Worm (Caenorhabditis elegans): Measurements from ENCODE around the gene dhs-27.

Gene dhs-27

DNA sequence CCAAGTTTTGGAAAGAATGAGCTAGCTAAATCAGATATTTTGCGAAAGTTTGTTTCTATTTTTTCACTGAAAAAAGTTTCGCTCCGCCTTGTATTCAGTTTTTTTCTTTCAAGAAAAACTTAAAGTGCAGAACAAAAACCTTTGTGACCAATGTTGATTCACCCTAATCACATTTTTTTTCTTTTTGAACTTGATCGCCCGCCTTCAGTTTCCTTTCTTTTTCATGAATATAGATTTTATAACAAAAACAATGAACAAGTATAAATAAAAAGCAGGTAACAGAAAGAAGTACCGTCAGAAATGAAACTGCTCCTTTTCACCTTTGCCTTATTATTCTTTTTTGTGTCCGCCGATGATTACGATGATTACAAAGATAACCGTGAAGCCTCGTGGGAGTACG is 29.0 kb upstream of the dhs-27 start, which contains the start of gene ZK813.2:
Gene ZK813.2, plus strand, starts transcription at position 301 of the 400 bp plus-strand sequence.
- no peak for TF ChIP-seq K02D7.2 (tag; optimal IDR thresholded peaks at IDR 0.05)
- no peak for TF ChIP-seq ceh-18 (tag; optimal IDR thresholded peaks at IDR 0.05)
- TF ChIP-seq ceh-45 (GFP tag; IDR thresholded peaks at IDR 0.05), result no peak
- TF ChIP-seq dve-1 (tag; optimal IDR thresholded peaks at IDR 0.05), result no peak
- TF ChIP-seq ceh-2 (tag; optimal IDR thresholded peaks at IDR 0.05), result no peak
- no peak for TF ChIP-seq ceh-34 (tag; optimal IDR thresholded peaks at IDR 0.05)
- no peak for TF ChIP-seq che-1 (tag; optimal IDR thresholded peaks at IDR 0.05)
- no peak for TF ChIP-seq ztf-16 (tag; optimal IDR thresholded peaks at IDR 0.05)
- TF ChIP-seq odd-2 (tag; optimal IDR thresholded peaks at IDR 0.05), result no peak
- TF ChIP-seq F13H6.1 (tag; optimal IDR thresholded peaks at IDR 0.05), result no peak
- no peak for TF ChIP-seq ttx-3 (tag; optimal IDR thresholded peaks at IDR 0.05)
- no peak for TF ChIP-seq rnt-1 (tag; optimal IDR thresholded peaks at IDR 0.05)
- no peak for TF ChIP-seq sox-2 (GFP tag; IDR thresholded peaks at IDR 0.05)

DNA sequence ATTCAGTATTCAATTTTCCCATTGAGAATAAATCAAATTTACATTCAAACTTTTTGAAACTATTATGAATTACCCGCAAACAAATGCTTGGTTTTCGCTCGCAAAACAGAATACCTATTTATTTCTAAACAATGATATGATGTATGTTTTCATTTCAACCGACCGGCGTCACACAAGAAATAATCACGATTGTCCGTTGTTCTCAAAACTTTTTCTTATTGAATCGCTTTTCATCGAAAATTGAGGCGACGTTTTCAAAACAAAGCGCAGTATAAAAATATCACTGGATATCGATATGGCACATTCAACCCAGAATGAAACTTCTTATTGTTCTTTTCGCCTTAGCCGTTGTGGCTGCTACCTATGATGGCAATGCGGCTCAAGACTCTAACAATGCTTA is 27.0 kb upstream of the dhs-27 start, which contains the start of gene ZK813.3:
Gene ZK813.3, plus strand, starts transcription at position 301 of the 400 bp plus-strand sequence.
- TF ChIP-seq ref-2 (tag; optimal IDR thresholded peaks at IDR 0.05), result no peak
- TF ChIP-seq fkh-6 (tag; optimal IDR thresholded peaks at IDR 0.05), result no peak
- TF ChIP-seq unc-3 (GFP tag; conservative IDR thresholded peaks at IDR 0.05), result no peak
- TF ChIP-seq unc-3 (tag; optimal IDR thresholded peaks at IDR 0.05), result no peak
- TF ChIP-seq pha-4 (tag; optimal IDR thresholded peaks at IDR 0.05), result no peak
- no peak for TF ChIP-seq ceh-18 (tag; optimal IDR thresholded peaks at IDR 0.05)
- no peak for TF ChIP-seq ceh-45 (GFP tag; IDR thresholded peaks at IDR 0.05)
- no peak for TF ChIP-seq eyg-1 (tag; optimal IDR thresholded peaks at IDR 0.05)
- no peak for TF ChIP-seq sdc-2 (tag; optimal IDR thresholded peaks at IDR 0.05)
- no peak for TF ChIP-seq unc-55 (GFP tag; optimal IDR thresholded peaks at IDR 0.05)
- TF ChIP-seq ceh-2 (tag; optimal IDR thresholded peaks at IDR 0.05), result no peak
- no peak for TF ChIP-seq ceh-6 (GFP tag; optimal IDR thresholded peaks at IDR 0.05)
- TF ChIP-seq ceh-9 (tag; optimal IDR thresholded peaks at IDR 0.05), result no peak
- TF ChIP-seq nhr-11 (tag; optimal IDR thresholded peaks at IDR 0.05), result no peak
- no peak for TF ChIP-seq dmd-4 (tag; optimal IDR thresholded peaks at IDR 0.05; ENCODE audit: borderline replicate concordance)
- no peak for TF ChIP-seq ahr-1 (tag; optimal IDR thresholded peaks at IDR 0.05)

ce11 chrX:3440308-3440707 is 25.8 kb upstream of the dhs-27 start:
- TF ChIP-seq zip-5 (tag; optimal IDR thresholded peaks at IDR 0.05) (no peak), unc-55 (GFP tag; optimal IDR thresholded peaks at IDR 0.05) (peak; percentile 55), rnt-1 (tag; optimal IDR thresholded peaks at IDR 0.05) (peak; percentile 6)

ce11 chrX:3439823-3440222 is 25.3 kb upstream of the dhs-27 start:
- no peak for TF ChIP-seq ttx-3 (tag; optimal IDR thresholded peaks at IDR 0.05)

ce11 chrX:3430020-3430419 is 15.5 kb upstream of the dhs-27 start, which contains the start of gene ZK813.4:
ZK813.4 (minus strand) TSS chrX:3430120.
- no peak for TF ChIP-seq gmeb-2 (tag; optimal IDR thresholded peaks at IDR 0.05)
- TF ChIP-seq F13H6.1 (tag; optimal IDR thresholded peaks at IDR 0.05), result no peak
- no peak for TF ChIP-seq ztf-16 (tag; optimal IDR thresholded peaks at IDR 0.05)
- TF ChIP-seq nfya-1 (tag; optimal IDR thresholded peaks at IDR 0.05), result no peak
- no peak for TF ChIP-seq hlh-13 (GFP tag; optimal IDR thresholded peaks at IDR 0.05)
- no peak for TF ChIP-seq zip-5 (tag; optimal IDR thresholded peaks at IDR 0.05)
- no peak for TF ChIP-seq fkh-10 (GFP tag; optimal IDR thresholded peaks at IDR 0.05)

- TF ChIP-seq unc-42 (tag; optimal IDR thresholded peaks at IDR 0.05) (peak; percentile 79), fax-1 (tag; optimal IDR thresholded peaks at IDR 0.05) (no peak), npax-4 (tag; optimal IDR thresholded peaks at IDR 0.05) (no peak), ceh-18 (tag; optimal IDR thresholded peaks at IDR 0.05) (no peak), T23F11.4 (GFP tag; optimal IDR thresholded peaks at IDR 0.05) (no peak), unc-86 (tag; optimal IDR thresholded peaks at IDR 0.05) (no peak), ceh-24 (tag; optimal IDR thresholded peaks at IDR 0.05) (no peak)
Observed at ce11 chrX:3429122-3429521, 14.6 kb upstream of the dhs-27 start.

Measured in whole organism, late embryonic.